Fruit fly (Drosophila melanogaster) Kc167 (cell line): ENCODE data around the gene CG8838.

Source experiments
- Sin3A ChIP-seq: fragments of >200 bp; optimal IDR thresholded peaks from 2 replicates; lab custom pipeline; 2018; ENCODE audit warnings: missing external identifiers
- insv ChIP-seq: fragments of >200 bp; optimal IDR thresholded peaks from 3 replicates; lab custom pipeline; 2018; ENCODE audit warnings: missing external identifiers

dm6 chr2L:3375611-3376010 lies 18.2 kb downstream of the CG8838 start, which contains the start of gene CG15412:
- TF ChIP-seq Sin3A (lab: Kevin White, UChicago) (no peak), insv (no peak)
